Worm (Caenorhabditis elegans) whole organism, midembryonic: ENCODE data around the gene orc-3.
"Not testable (repeated sequence)": the region's sequence is repeated elsewhere in the genome, so short reads cannot be mapped to it uniquely, and the experiment has no call there.

Experiments used
- T22C8.4 ChIP-seq: fragments of 200-800 bp; sonication (Bioruptor generic); IDR thresholded peaks from 2 replicates; pipeline ENCODE4 v1.3.6; 2022; ENCODE audit warnings: missing genetic modification characterization, missing compliant biosample characterization
- cog-1 ChIP-seq: sonication (generic microtip); optimal IDR thresholded peaks from 2 replicates; lab custom pipeline; 2016; ENCODE audit warnings: missing genetic modification characterization, missing compliant biosample characterization
- flt-1 ChIP-seq: fragments of 200-800 bp; sonication (Bioruptor generic); IDR thresholded peaks from 2 replicates; pipeline ENCODE4 v1.3.6; 2022; ENCODE audit warnings: missing genetic modification characterization, missing compliant biosample characterization
- klf-2 ChIP-seq: fragments of 200-800 bp; sonication (Bioruptor generic); conservative IDR thresholded peaks from 2 replicates; pipeline ENCODE4 v1.3.6; 2022; ENCODE audit warnings: missing genetic modification reagents, missing genetic modification characterization, missing compliant biosample characterization
- med-1 ChIP-seq: sonication (generic microtip); optimal IDR thresholded peaks from 2 replicates; lab custom pipeline; 2017; ENCODE audit warnings: missing genetic modification characterization, mild to moderate bottlenecking, missing compliant biosample characterization, antibody characterized with exemption, missing genetic modification reagents; ENCODE audit not compliant: insufficient read depth
- ref-1 ChIP-seq: fragments of 200-800 bp; sonication (Bioruptor generic); conservative IDR thresholded peaks from 2 replicates; pipeline ENCODE4 v1.3.6; 2022; ENCODE audit warnings: missing genetic modification reagents, missing genetic modification characterization, missing compliant biosample characterization
- tab-1 ChIP-seq: fragments of 200-800 bp; sonication (Bioruptor generic); IDR thresholded peaks from 2 replicates; pipeline ENCODE4 v1.3.6; 2022; ENCODE audit warnings: missing genetic modification characterization, missing compliant biosample characterization
- ztf-23 ChIP-seq: fragments of 200-800 bp; sonication (Bioruptor generic); IDR thresholded peaks from 2 replicates; pipeline ENCODE4 v1.3.6; 2022; ENCODE audit warnings: missing genetic modification reagents, missing genetic modification characterization, missing compliant biosample characterization
- ztf-29 ChIP-seq: fragments of 200-800 bp; sonication (Bioruptor generic); IDR thresholded peaks from 2 replicates; pipeline ENCODE4 v1.3.6; 2022; ENCODE audit warnings: missing genetic modification reagents, missing genetic modification characterization, missing compliant biosample characterization

orc-3 gene

DNA sequence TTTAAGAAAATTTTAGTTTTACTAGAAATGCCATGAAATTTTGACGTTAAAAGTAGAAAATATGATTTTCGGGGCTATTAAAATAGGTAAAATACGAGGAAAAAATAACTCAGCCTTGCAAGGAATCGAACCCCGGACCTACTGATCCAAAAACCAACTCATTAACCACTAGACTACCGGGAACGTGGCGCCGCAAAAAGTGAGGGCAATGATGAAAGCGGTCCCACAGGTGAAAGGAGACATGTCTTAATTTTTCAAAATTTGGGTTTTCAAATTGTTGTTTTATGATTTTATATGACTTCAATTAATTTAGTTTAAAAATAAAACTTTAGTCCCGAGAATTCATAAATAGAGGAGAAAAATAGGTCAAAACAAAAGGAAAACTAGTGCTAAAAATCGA lies 22.7 kb downstream of the orc-3 start:
- TF ChIP-seq tab-1 (no peak), flt-1 (no peak)

ce11 chrIII:1231186-1231585 lies 23.3 kb downstream of the orc-3 start:
- TF ChIP-seq cog-1 (tag; lab: Kevin White, UChicago) (no peak), ztf-23 (no peak), med-1 (GFP tag; lab: Kevin White, UChicago) (no peak), flt-1 (no peak), klf-2 (GFP tag; lab: Robert Waterston, UW) (no peak), tab-1 (no peak), ztf-29 (GFP tag; lab: Robert Waterston, UW) (no peak), ref-1 (GFP tag; lab: Robert Waterston, UW) (no peak), T22C8.4 (GFP tag; lab: Robert Waterston, UW) (no peak)

- TF ChIP-seq ztf-29 (GFP tag; lab: Robert Waterston, UW): no peak
- TF ChIP-seq cog-1 (tag; lab: Kevin White, UChicago): no peak
- TF ChIP-seq ztf-23: no peak
Observed at ce11 chrIII:1238704-1239103, 30.8 kb downstream of the orc-3 start, which contains the start of gene fbxa-61. Gene fbxa-61, plus strand, starts transcription at chrIII:1239048.

- TF ChIP-seq cog-1 (tag; lab: Kevin White, UChicago): no peak
- no peak for TF ChIP-seq ztf-23
- TF ChIP-seq ztf-29 (GFP tag; lab: Robert Waterston, UW): no peak
- TF ChIP-seq klf-2 (GFP tag; lab: Robert Waterston, UW): no peak
- TF ChIP-seq med-1 (GFP tag; lab: Kevin White, UChicago): no peak
- no peak for TF ChIP-seq flt-1
- TF ChIP-seq ref-1 (GFP tag; lab: Robert Waterston, UW): no peak
- TF ChIP-seq T22C8.4 (GFP tag; lab: Robert Waterston, UW): no peak
- no peak for TF ChIP-seq tab-1
Observed at ce11 chrIII:1243199-1243598, 35.3 kb downstream of the orc-3 start, which contains the start of gene fbxa-63. Gene fbxa-63, plus strand, starts transcription at chrIII:1243508.

ce11 chrIII:1248335-1248734 lies 40.4 kb downstream of the orc-3 start:
- TF ChIP-seq ztf-23 (no peak), ztf-29 (GFP tag; lab: Robert Waterston, UW) (no peak), flt-1 (no peak), med-1 (GFP tag; lab: Kevin White, UChicago) (no peak)

DNA sequence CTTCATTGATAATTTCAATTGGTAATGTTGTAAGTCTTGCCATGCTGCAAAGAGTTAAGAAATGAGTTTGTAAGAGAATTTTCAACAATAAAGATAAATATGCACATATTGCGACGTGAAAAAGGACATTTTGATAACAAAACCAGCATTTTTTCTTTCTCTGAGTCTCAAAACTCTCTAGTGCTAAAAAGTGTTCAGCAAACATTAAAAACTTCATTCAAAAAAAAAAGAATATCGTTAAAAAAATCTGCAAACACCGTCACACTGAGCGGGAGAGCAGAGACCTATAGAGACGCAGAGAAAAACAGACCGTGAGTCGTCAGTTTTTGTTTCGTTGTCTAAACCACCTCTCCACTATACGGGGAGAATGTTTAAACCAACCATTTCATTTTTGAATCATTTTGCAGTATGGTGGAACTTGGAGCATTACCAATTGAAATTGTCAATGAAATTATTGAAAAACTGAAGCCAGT lies 41.2 kb downstream of the orc-3 start, which contains the start of the genes fbxa-76 and fbxa-77:
Gene fbxa-76, minus strand, starts transcription at position 51 of the 473 bp plus-strand sequence.
Gene fbxa-77, plus strand, starts transcription at position 365 of the 473 bp plus-strand sequence.
- TF ChIP-seq T22C8.4 (GFP tag; lab: Robert Waterston, UW) (no peak), klf-2 (GFP tag; lab: Robert Waterston, UW) (no peak), ref-1 (GFP tag; lab: Robert Waterston, UW) (no peak), flt-1 (no peak), ztf-23 (no peak), med-1 (GFP tag; lab: Kevin White, UChicago) (no peak), tab-1 (no peak), ztf-29 (GFP tag; lab: Robert Waterston, UW) (no peak), cog-1 (tag; lab: Kevin White, UChicago) (no peak)

DNA sequence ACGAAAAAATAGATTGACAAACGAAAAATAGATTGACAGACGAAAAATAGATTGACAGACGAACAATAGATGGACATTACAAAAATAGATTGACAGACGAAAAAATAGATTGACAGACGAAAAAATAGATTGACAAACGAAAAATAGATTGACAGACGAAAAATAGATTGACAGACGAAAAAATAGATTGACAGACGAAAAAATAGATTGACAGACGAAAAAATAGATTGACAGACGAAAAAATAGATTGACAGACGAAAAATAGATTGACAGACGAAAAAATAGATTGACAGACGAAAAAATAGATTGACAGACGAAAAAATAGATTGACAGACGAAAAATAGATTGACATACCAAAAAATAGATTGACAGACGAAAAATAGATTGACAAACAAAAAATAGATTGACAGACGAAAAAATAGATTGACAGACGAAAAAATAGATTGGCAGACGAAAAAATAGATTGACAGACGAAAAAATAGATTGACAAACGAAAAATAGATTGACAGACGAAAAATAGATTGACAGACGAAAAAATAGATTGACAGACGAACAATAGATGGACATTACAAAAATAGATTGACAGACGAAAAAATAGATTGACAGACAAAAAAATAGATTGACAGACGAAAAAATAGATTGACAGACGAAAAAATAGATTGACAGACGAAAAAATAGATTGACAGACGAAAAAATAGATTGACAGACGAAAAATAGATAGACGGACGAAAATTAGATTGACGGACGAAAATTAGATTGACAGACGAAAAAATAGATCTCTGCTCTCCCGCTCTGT lies 44.7 kb downstream of the orc-3 start:
- TF ChIP-seq ztf-23 (peak; percentile 29; the same call in 1 of the 2 replicates), ztf-29 (GFP tag; lab: Robert Waterston, UW) (0 out of 2 replicates have a peak, but pooled peaks have one; percentile 19)

DNA sequence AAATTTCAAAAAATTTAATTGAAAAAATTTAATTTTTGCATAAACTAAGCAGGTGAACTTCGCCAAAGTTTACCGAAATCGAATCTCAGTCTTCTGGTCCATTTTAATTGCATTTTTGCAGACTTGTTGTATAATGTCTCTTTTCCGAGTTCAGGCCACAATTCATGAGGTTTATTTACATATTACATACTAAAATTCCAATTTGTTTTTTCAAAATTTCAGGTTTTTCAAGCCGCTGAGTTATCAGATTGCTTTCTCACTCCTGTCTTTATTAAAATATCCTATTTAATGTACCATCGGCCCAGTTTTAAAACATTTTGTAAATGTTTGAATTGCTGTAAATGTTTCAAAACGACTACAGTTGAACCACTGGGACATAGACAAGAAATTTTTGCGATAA lies 48.6 kb downstream of the orc-3 start, which contains the start of gene fbxa-208:
Gene fbxa-208, plus strand, starts transcription at position 301 of the 400 bp plus-strand sequence.
- not testable (repeated sequence) for TF ChIP-seq flt-1; T22C8.4 (GFP tag; lab: Robert Waterston, UW); cog-1 (tag; lab: Kevin White, UChicago)

ce11 chrIII:1258358-1258757 lies 50.4 kb downstream of the orc-3 start, which contains the start of gene fbxa-78:
Gene fbxa-78, minus strand, starts transcription at chrIII:1258458.
- TF ChIP-seq ztf-23; tab-1; med-1 (GFP tag; lab: Kevin White, UChicago): not testable (repeated sequence)
